Worm (Caenorhabditis elegans) whole organism, L3 larva: ENCODE results near the gene C49G7.12.

Experiments
- ZK546.5 ChIP-seq: sonication (generic microtip); optimal IDR thresholded peaks from 2 replicates; lab custom pipeline; 2017; ENCODE audit warnings: missing biosample characterization, missing genetic modification characterization
- aly-2 ChIP-seq: fragments of 150-350 bp; optimal IDR thresholded peaks from 2 replicates; lab custom pipeline; 2014; ENCODE audit warnings: missing biosample characterization, missing genetic modification characterization
- ama-1 ChIP-seq: fragments of 150-350 bp; optimal IDR thresholded peaks from 2 replicates; lab custom pipeline; 2018
- ceh-16 ChIP-seq: sonication (generic microtip); optimal IDR thresholded peaks from 2 replicates; lab custom pipeline; 2017; ENCODE audit warnings: missing biosample characterization, missing genetic modification characterization
- ceh-82 ChIP-seq: fragments of 150-350 bp; optimal IDR thresholded peaks from 2 replicates; lab custom pipeline; 2014; ENCODE audit warnings: missing biosample characterization, missing genetic modification characterization
- ceh-9 ChIP-seq: sonication (generic microtip); optimal IDR thresholded peaks from 2 replicates; lab custom pipeline; 2018; ENCODE audit warnings: missing biosample characterization, missing genetic modification characterization
- daf-12 ChIP-seq: fragments of 150-350 bp; optimal IDR thresholded peaks from 2 replicates; lab custom pipeline; 2014; ENCODE audit warnings: missing biosample characterization, missing genetic modification reagents, missing genetic modification characterization
- egl-27 ChIP-seq: sonication (generic microtip); optimal IDR thresholded peaks from 4 replicates; lab custom pipeline; 2017; ENCODE audit warnings: missing biosample characterization, missing genetic modification reagents, missing genetic modification characterization
- egl-5 ChIP-seq: fragments of 150-350 bp; optimal IDR thresholded peaks from 2 replicates; lab custom pipeline; 2017; ENCODE audit warnings: missing biosample characterization, missing genetic modification reagents, missing genetic modification characterization, inconsistent platforms
- elt-1 ChIP-seq: fragments of 150-350 bp; optimal IDR thresholded peaks from 2 replicates; lab custom pipeline; 2014; ENCODE audit warnings: missing biosample characterization, missing genetic modification characterization
- elt-2 ChIP-seq: sonication (generic microtip); optimal IDR thresholded peaks from 2 replicates; lab custom pipeline; 2016; ENCODE audit warnings: missing genetic modification reagents, mild to moderate bottlenecking, missing genetic modification characterization, missing compliant biosample characterization
- elt-3 ChIP-seq, 3 experiments: fragments of 150-350 bp in 1 of 3; sonication (generic microtip) in 2 of 3; optimal IDR thresholded peaks; 2 replicates in 2 of 3; 4 replicates in 1 of 3; lab custom pipeline; 2014 to 2017; ENCODE audit warnings: missing biosample characterization in 3 of 3, missing genetic modification characterization in 3 of 3
- eor-1 ChIP-seq, 2 experiments: fragments of 150-350 bp; optimal IDR thresholded peaks; 2 replicates each; lab custom pipeline; 2014 to 2018; ENCODE audit warnings: missing biosample characterization in 2 of 2, missing genetic modification characterization in 2 of 2
- fkh-10 ChIP-seq: sonication (generic microtip); optimal IDR thresholded peaks from 2 replicates; lab custom pipeline; 2017; ENCODE audit warnings: missing biosample characterization, missing genetic modification reagents, missing genetic modification characterization
- hmg-11 ChIP-seq: sonication (generic microtip); optimal IDR thresholded peaks from 2 replicates; lab custom pipeline; 2016; ENCODE audit warnings: missing genetic modification characterization, missing compliant biosample characterization
- jun-1 ChIP-seq: fragments of 150-350 bp; optimal IDR thresholded peaks from 2 replicates; lab custom pipeline; 2014; ENCODE audit warnings: missing biosample characterization, missing genetic modification reagents, missing genetic modification characterization
- lin-15B ChIP-seq: fragments of 150-350 bp; optimal IDR thresholded peaks from 2 replicates; lab custom pipeline; 2014; ENCODE audit warnings: missing biosample characterization, missing genetic modification characterization
- lin-39 ChIP-seq: fragments of 150-350 bp; optimal IDR thresholded peaks from 2 replicates; lab custom pipeline; 2018; ENCODE audit warnings: missing biosample characterization, missing genetic modification reagents, missing genetic modification characterization
- lsy-12 ChIP-seq: sonication (generic microtip); optimal IDR thresholded peaks from 2 replicates; lab custom pipeline; 2016; ENCODE audit warnings: mild to moderate bottlenecking, missing genetic modification characterization, missing compliant biosample characterization
- mdl-1 ChIP-seq: fragments of 150-350 bp; optimal IDR thresholded peaks from 2 replicates; lab custom pipeline; 2014; ENCODE audit warnings: missing biosample characterization, missing genetic modification characterization
- nfya-1 ChIP-seq: sonication (generic microtip); optimal IDR thresholded peaks from 2 replicates; lab custom pipeline; 2017; ENCODE audit warnings: missing genetic modification characterization, mild to moderate bottlenecking, missing compliant biosample characterization, antibody characterized with exemption, moderate library complexity; ENCODE audit not compliant: insufficient read depth
- nhr-11 ChIP-seq: fragments of 150-350 bp; optimal IDR thresholded peaks from 2 replicates; lab custom pipeline; 2014; ENCODE audit warnings: missing biosample characterization, missing genetic modification characterization
- nhr-23 ChIP-seq: fragments of 150-350 bp; optimal IDR thresholded peaks from 2 replicates; lab custom pipeline; 2014; ENCODE audit warnings: missing biosample characterization, missing genetic modification reagents, missing genetic modification characterization
- nhr-25 ChIP-seq: sonication (generic microtip); optimal IDR thresholded peaks from 2 replicates; lab custom pipeline; 2017; ENCODE audit warnings: missing biosample characterization, missing genetic modification characterization
- nhr-28 ChIP-seq: fragments of 150-350 bp; optimal IDR thresholded peaks from 2 replicates; lab custom pipeline; 2014; ENCODE audit warnings: missing biosample characterization, missing genetic modification characterization
- nhr-43 ChIP-seq: sonication (generic microtip); optimal IDR thresholded peaks from 2 replicates; lab custom pipeline; 2016; ENCODE audit warnings: mild to moderate bottlenecking, missing genetic modification characterization, missing compliant biosample characterization; ENCODE audit not compliant: poor library complexity, severe bottlenecking
- nhr-76 ChIP-seq: fragments of 150-350 bp; sonication (generic microtip); optimal IDR thresholded peaks from 5 replicates; lab custom pipeline; 2014; ENCODE audit warnings: missing biosample characterization, missing genetic modification characterization
- nhr-77 ChIP-seq: fragments of 150-350 bp; optimal IDR thresholded peaks from 2 replicates; lab custom pipeline; 2014; ENCODE audit warnings: missing biosample characterization, missing genetic modification characterization
- skn-1 ChIP-seq: fragments of 150-350 bp; optimal IDR thresholded peaks from 2 replicates; lab custom pipeline; 2014; ENCODE audit warnings: missing biosample characterization, missing genetic modification characterization
- snpc-4 ChIP-seq: fragments of 150-350 bp; optimal IDR thresholded peaks from 2 replicates; lab custom pipeline; 2014; ENCODE audit warnings: missing biosample characterization, missing genetic modification characterization
- tbx-2 ChIP-seq: sonication (generic microtip); optimal IDR thresholded peaks from 2 replicates; lab custom pipeline; 2016; ENCODE audit warnings: mild to moderate bottlenecking, missing genetic modification characterization, missing compliant biosample characterization
- unc-39 ChIP-seq: sonication (generic microtip); optimal IDR thresholded peaks from 4 replicates; lab custom pipeline; 2017; ENCODE audit warnings: missing biosample characterization, missing genetic modification characterization
- unc-62 ChIP-seq: fragments of 150-350 bp; sonication (generic microtip); optimal IDR thresholded peaks from 4 replicates; lab custom pipeline; 2014; ENCODE audit warnings: missing biosample characterization, missing genetic modification reagents, missing genetic modification characterization
- zag-1 ChIP-seq: fragments of 150-350 bp; optimal IDR thresholded peaks from 2 replicates; lab custom pipeline; 2014; ENCODE audit warnings: missing biosample characterization, missing genetic modification characterization
- ztf-11 ChIP-seq: fragments of 150-350 bp; optimal IDR thresholded peaks from 2 replicates; lab custom pipeline; 2014; ENCODE audit warnings: missing biosample characterization, missing genetic modification characterization

Gene C49G7.12

DNA sequence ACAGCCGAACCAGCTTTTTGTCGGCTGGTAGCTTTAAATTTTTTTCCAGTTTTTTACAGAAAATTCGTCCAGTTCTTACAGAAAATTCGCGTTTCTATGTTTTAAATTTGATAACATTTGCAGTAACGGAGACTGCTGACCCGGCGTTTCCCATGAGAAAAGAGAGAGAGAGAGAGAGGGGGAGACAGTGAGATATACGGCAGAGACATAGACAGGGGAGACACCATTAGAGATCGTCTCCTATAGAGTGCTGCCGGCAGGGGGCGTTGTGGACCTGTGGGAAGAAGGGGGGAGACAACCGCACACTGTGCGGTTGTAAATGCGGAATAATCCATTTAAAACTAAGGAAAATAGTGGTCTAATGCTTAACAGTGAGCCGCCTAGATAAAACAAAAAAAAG is 8.6 kb upstream of the C49G7.12 start:
- TF ChIP-seq elt-2 (tag; lab: Kevin White, UChicago) (peak; percentile 30), nfya-1 (tag; lab: Kevin White, UChicago) (peak; percentile 87), mdl-1 (tag; lab: Kevin White, UChicago) (no peak)

DNA sequence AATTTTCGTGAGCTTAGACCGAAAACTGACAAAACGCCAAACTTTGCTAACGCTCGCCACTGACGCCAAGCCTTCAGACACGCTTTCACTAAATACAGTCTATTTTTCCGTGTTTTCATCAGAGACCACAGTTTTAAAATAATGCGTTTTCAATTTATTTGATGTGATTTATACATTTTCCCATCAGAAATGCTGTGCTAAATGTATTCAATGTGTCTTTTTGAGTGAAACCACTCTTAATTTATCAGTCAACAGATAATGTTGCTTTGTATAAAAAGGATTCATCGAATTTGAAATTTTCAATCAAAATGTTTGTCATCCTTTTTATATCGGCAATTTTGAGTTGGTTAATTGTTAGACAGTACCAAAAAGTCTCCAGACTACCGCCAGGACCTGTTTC is 6.9 kb upstream of the C49G7.12 start, which contains the start of gene cyp-35A4:
Gene cyp-35A4 (plus strand): TSS at position 301 of the 400 bp plus-strand sequence.
- no peak for TF ChIP-seq eor-1 (tag; optimal IDR thresholded peaks at IDR 0.05; lab: Kevin White, UChicago)

- TF ChIP-seq nhr-76 (tag; lab: Kevin White, UChicago) (no peak), zag-1 (no peak), daf-12 (no peak)
These were observed 3.9 kb upstream of the C49G7.12 start, which contains the start of gene C49G7.7 for ce11 chrV:4034303-4034702. Gene C49G7.7, plus strand, starts transcription at chrV:4034476.

DNA sequence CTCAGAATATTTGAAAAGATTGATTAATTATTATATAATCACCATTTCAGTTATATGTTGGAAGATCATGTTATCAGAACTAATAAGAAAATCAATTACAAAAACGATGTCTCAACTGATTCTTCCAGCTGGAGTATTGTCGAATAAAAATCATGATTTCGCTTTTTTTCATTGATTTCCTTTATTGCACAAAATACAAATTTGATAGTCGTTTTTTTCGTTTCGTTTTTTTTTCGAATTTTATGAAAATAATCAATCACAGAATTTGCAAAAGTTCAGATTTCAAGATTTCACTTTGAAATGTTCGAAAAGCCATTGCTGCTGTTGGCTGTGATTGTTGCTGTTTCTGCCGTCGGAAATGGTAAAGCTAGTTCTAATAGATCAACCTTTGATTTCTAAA is 2.4 kb upstream of the C49G7.12 start, which contains the start of gene C49G7.13:
Gene C49G7.13 (plus strand): TSS at position 301 of the 400 bp plus-strand sequence.
- TF ChIP-seq ceh-82 (tag; lab: Kevin White, UChicago) (no peak), nhr-23 (tag; lab: Kevin White, UChicago) (no peak), eor-1 (tag; optimal IDR thresholded peaks at IDR 0.05; lab: Kevin White, UChicago) (no peak), nhr-25 (no peak), lin-15B (tag; lab: Kevin White, UChicago) (no peak), hmg-11 (tag; lab: Kevin White, UChicago) (no peak), fkh-10 (GFP tag; lab: Kevin White, UChicago) (no peak), jun-1 (tag; lab: Kevin White, UChicago) (no peak), skn-1 (tag; lab: Kevin White, UChicago) (no peak), egl-5 (no peak), snpc-4 (tag; lab: Kevin White, UChicago) (no peak), elt-1 (tag; lab: Kevin White, UChicago) (no peak), lsy-12 (tag; lab: Kevin White, UChicago) (no peak), tbx-2 (tag; lab: Kevin White, UChicago) (no peak), ama-1 (lab: Kevin White, UChicago) (no peak), egl-27 (tag; lab: Kevin White, UChicago) (no peak)

ce11 chrV:4038557-4038956 is 347 bp downstream of the C49G7.12 start:
- TF ChIP-seq aly-2 (tag; lab: Kevin White, UChicago) (no peak), nhr-11 (tag; lab: Kevin White, UChicago) (no peak), ztf-11 (tag; lab: Kevin White, UChicago) (no peak), zag-1 (no peak), unc-62 (GFP tag; lab: Kevin White, UChicago) (no peak), elt-1 (tag; lab: Kevin White, UChicago) (no peak), nhr-28 (no peak), hmg-11 (tag; lab: Kevin White, UChicago) (no peak), nhr-43 (tag; lab: Kevin White, UChicago) (no peak), nhr-25 (no peak), elt-3 (tag; optimal IDR thresholded peaks at IDR 0.05; lab: Kevin White, UChicago) (no peak), elt-2 (tag; lab: Kevin White, UChicago) (no peak), nhr-77 (tag; lab: Kevin White, UChicago) (no peak), lin-39 (tag; lab: Kevin White, UChicago) (no peak), egl-27 (tag; lab: Kevin White, UChicago) (no peak)

ce11 chrV:4041853-4042424 is 3.7 kb downstream of the C49G7.12 start, which contains the start of the genes C49G7.10 and irg-2:
Gene C49G7.10, minus strand, starts transcription at chrV:4042021.
Gene irg-2, plus strand, starts transcription at chrV:4042181.
- no peak for TF ChIP-seq hmg-11 (tag; lab: Kevin White, UChicago)
- TF ChIP-seq jun-1 (tag; lab: Kevin White, UChicago) = no peak
- TF ChIP-seq aly-2 (tag; lab: Kevin White, UChicago) = no peak
- no peak for TF ChIP-seq elt-2 (tag; lab: Kevin White, UChicago)
- no peak for TF ChIP-seq ceh-16 (tag; lab: Kevin White, UChicago)
- TF ChIP-seq egl-5 = no peak
- no peak for TF ChIP-seq zag-1
- no peak for TF ChIP-seq unc-39 (tag; lab: Kevin White, UChicago)
- no peak for TF ChIP-seq mdl-1 (tag; lab: Kevin White, UChicago)
- no peak for TF ChIP-seq ceh-9
- no peak for TF ChIP-seq ZK546.5
- no peak for TF ChIP-seq fkh-10 (GFP tag; lab: Kevin White, UChicago)
- TF ChIP-seq, all 47 proteins: peak for 0
